Worm (Caenorhabditis elegans): Measurements from ENCODE around the gene F21G4.6.

- no peak for TF ChIP-seq Y116A8C.19 (tag; optimal IDR thresholded peaks at IDR 0.05; ENCODE audit: borderline replicate concordance)
- TF ChIP-seq nhr-12 (tag; optimal IDR thresholded peaks at IDR 0.05): no peak
Observed at ce11 chrX:9892323-9892722, 24.9 kb downstream of the F21G4.6 start, which contains the start of gene F21G4.1.
